Worm (Caenorhabditis elegans) whole organism, L2 larva: Measurements from ENCODE around the gene rpl-7A.
A peak's percentile ranks its signal among the peaks of the same experiment; 100 is the strongest.

Experiments used
- C34F6.9 ChIP-seq: fragments of 150-350 bp; optimal IDR thresholded peaks from 2 replicates; lab custom pipeline; 2014; ENCODE audit warnings: missing biosample characterization, missing genetic modification characterization
- F13H6.1 ChIP-seq: sonication (generic microtip); optimal IDR thresholded peaks from 2 replicates; lab custom pipeline; 2016; ENCODE audit warnings: missing genetic modification characterization, missing compliant biosample characterization
- R02D3.7 ChIP-seq: fragments of 150-350 bp; optimal IDR thresholded peaks from 2 replicates; lab custom pipeline; 2014; ENCODE audit warnings: missing biosample characterization, missing genetic modification characterization
- Y55F3AM.14 ChIP-seq: fragments of 200-800 bp; sonication (Bioruptor generic); optimal IDR thresholded peaks from 2 replicates; lab custom pipeline; 2018; ENCODE audit warnings: mild to moderate bottlenecking, missing genetic modification characterization, missing compliant biosample characterization
- ZK546.5 ChIP-seq: sonication (generic microtip); optimal IDR thresholded peaks from 2 replicates; lab custom pipeline; 2017; ENCODE audit warnings: missing biosample characterization, missing genetic modification characterization
- alr-1 ChIP-seq: fragments of 150-350 bp; optimal IDR thresholded peaks from 2 replicates; lab custom pipeline; 2014; ENCODE audit warnings: missing biosample characterization, missing genetic modification characterization
- aly-2 ChIP-seq: fragments of 150-350 bp; optimal IDR thresholded peaks from 2 replicates; lab custom pipeline; 2014; ENCODE audit warnings: missing biosample characterization, missing genetic modification characterization
- blmp-1 ChIP-seq: sonication (generic microtip); optimal IDR thresholded peaks from 2 replicates; lab custom pipeline; 2017; ENCODE audit warnings: missing genetic modification characterization, mild to moderate bottlenecking, missing compliant biosample characterization, antibody characterized with exemption, moderate library complexity; ENCODE audit not compliant: insufficient read depth
- ceh-16 ChIP-seq: fragments of 150-350 bp; optimal IDR thresholded peaks from 2 replicates; lab custom pipeline; 2014; ENCODE audit warnings: missing biosample characterization, missing genetic modification characterization
- ceh-82 ChIP-seq: fragments of 150-350 bp; optimal IDR thresholded peaks from 2 replicates; lab custom pipeline; 2014; ENCODE audit warnings: missing biosample characterization, missing genetic modification characterization
- crh-2 ChIP-seq: sonication (generic microtip); optimal IDR thresholded peaks from 2 replicates; lab custom pipeline; 2017; ENCODE audit warnings: missing biosample characterization, missing genetic modification characterization
- dmd-4 ChIP-seq: sonication (generic microtip); optimal IDR thresholded peaks from 2 replicates; lab custom pipeline; 2017; ENCODE audit warnings: missing biosample characterization, missing genetic modification characterization
- egl-27 ChIP-seq: sonication (generic microtip); optimal IDR thresholded peaks from 3 replicates; lab custom pipeline; 2017; ENCODE audit warnings: missing biosample characterization, missing genetic modification reagents, missing genetic modification characterization
- elt-1 ChIP-seq: fragments of 150-350 bp; optimal IDR thresholded peaks from 2 replicates; lab custom pipeline; 2014; ENCODE audit warnings: missing biosample characterization, missing genetic modification characterization
- fos-1 ChIP-seq: fragments of 150-350 bp; optimal IDR thresholded peaks from 2 replicates; lab custom pipeline; 2014; ENCODE audit warnings: missing biosample characterization, missing genetic modification characterization
- gmeb-1 ChIP-seq: fragments of 150-350 bp; optimal IDR thresholded peaks from 2 replicates; lab custom pipeline; 2014; ENCODE audit warnings: missing biosample characterization, missing genetic modification characterization
- lin-13 ChIP-seq: fragments of 150-350 bp; optimal IDR thresholded peaks from 2 replicates; lab custom pipeline; 2014; ENCODE audit warnings: missing biosample characterization, missing genetic modification reagents, missing genetic modification characterization
- lsy-2 ChIP-seq, 2 experiments: fragments of 150-350 bp in 1 of 2; sonication (generic microtip) in 1 of 2; optimal IDR thresholded peaks; 2 replicates each; lab custom pipeline; 2014 to 2017; ENCODE audit warnings: missing biosample characterization in 2 of 2, missing genetic modification characterization in 2 of 2
- mab-5 ChIP-seq: fragments of 150-350 bp; optimal IDR thresholded peaks from 2 replicates; lab custom pipeline; 2014; ENCODE audit warnings: missing biosample characterization, missing genetic modification characterization
- mdl-1 ChIP-seq, 2 experiments: fragments of 150-350 bp in 1 of 2; sonication (generic microtip) in 1 of 2; optimal IDR thresholded peaks; 2 replicates each; lab custom pipeline; 2017; ENCODE audit warnings: missing biosample characterization in 2 of 2, missing genetic modification characterization in 2 of 2
- nhr-12 ChIP-seq: fragments of 150-350 bp; optimal IDR thresholded peaks from 2 replicates; lab custom pipeline; 2014; ENCODE audit warnings: missing biosample characterization, missing genetic modification characterization
- nhr-129 ChIP-seq: fragments of 150-350 bp; optimal IDR thresholded peaks from 2 replicates; lab custom pipeline; 2014; ENCODE audit warnings: missing biosample characterization, missing genetic modification characterization
- nhr-21 ChIP-seq: fragments of 150-350 bp; optimal IDR thresholded peaks from 2 replicates; lab custom pipeline; 2014; ENCODE audit warnings: missing biosample characterization, missing genetic modification characterization
- nhr-23 ChIP-seq: fragments of 150-350 bp; optimal IDR thresholded peaks from 2 replicates; lab custom pipeline; 2014; ENCODE audit warnings: missing biosample characterization, missing genetic modification reagents, missing genetic modification characterization
- nhr-25 ChIP-seq: fragments of 150-350 bp; sonication (generic microtip); optimal IDR thresholded peaks from 3 replicates; lab custom pipeline; 2014; ENCODE audit warnings: missing biosample characterization, missing genetic modification characterization
- nhr-6 ChIP-seq: fragments of 150-350 bp; optimal IDR thresholded peaks from 2 replicates; lab custom pipeline; 2014; ENCODE audit warnings: missing biosample characterization, missing genetic modification characterization
- nhr-77 ChIP-seq: fragments of 150-350 bp; optimal IDR thresholded peaks from 2 replicates; lab custom pipeline; 2014; ENCODE audit warnings: missing biosample characterization, missing genetic modification characterization
- sem-4 ChIP-seq: fragments of 150-350 bp; optimal IDR thresholded peaks from 2 replicates; lab custom pipeline; 2014; ENCODE audit warnings: missing biosample characterization, missing genetic modification reagents, missing genetic modification characterization
- skn-1 ChIP-seq: sonication (generic microtip); optimal IDR thresholded peaks from 2 replicates; lab custom pipeline; 2017; ENCODE audit warnings: missing biosample characterization, missing genetic modification characterization
- sma-3 ChIP-seq: sonication (generic microtip); optimal IDR thresholded peaks from 2 replicates; lab custom pipeline; 2016; ENCODE audit warnings: missing genetic modification reagents, missing genetic modification characterization, missing compliant biosample characterization
- snpc-4 ChIP-seq: fragments of 150-350 bp; optimal IDR thresholded peaks from 2 replicates; lab custom pipeline; 2014; ENCODE audit warnings: missing biosample characterization, missing genetic modification characterization
- unc-39 ChIP-seq: fragments of 150-350 bp; optimal IDR thresholded peaks from 2 replicates; lab custom pipeline; 2014; ENCODE audit warnings: missing biosample characterization, missing genetic modification characterization
- unc-55 ChIP-seq: fragments of 150-350 bp; sonication (generic microtip); optimal IDR thresholded peaks from 3 replicates; lab custom pipeline; 2014; ENCODE audit warnings: missing biosample characterization, missing genetic modification reagents, missing genetic modification characterization
- unc-62 ChIP-seq: fragments of 150-350 bp; optimal IDR thresholded peaks from 2 replicates; lab custom pipeline; 2014; ENCODE audit warnings: missing biosample characterization, missing genetic modification reagents, missing genetic modification characterization
- zag-1 ChIP-seq: fragments of 150-350 bp; optimal IDR thresholded peaks from 2 replicates; lab custom pipeline; 2014; ENCODE audit warnings: missing biosample characterization, missing genetic modification characterization
- ztf-1 ChIP-seq: fragments of 200-800 bp; sonication (Bioruptor generic); conservative IDR thresholded peaks from 2 replicates; pipeline ENCODE4 v1.3.6; 2022; ENCODE audit warnings: missing genetic modification characterization, missing compliant biosample characterization

The rpl-7A gene

ce11 chrIV:4360497-4360896, 29.9 kb downstream of the rpl-7A start, which contains the start of gene F55F10.1:
F55F10.1 (plus strand) TSS chrIV:4360837.
- TF ChIP-seq egl-27 (tag; lab: Kevin White, UChicago) (peak; percentile 15), lsy-2 (tag; optimal IDR thresholded peaks at IDR 0.05; lab: Kevin White, UChicago) (peak; percentile 83 to 88), dmd-4 (no peak), R02D3.7 (tag; lab: Kevin White, UChicago) (no peak), ceh-16 (tag; lab: Kevin White, UChicago) (no peak), crh-2 (tag; lab: Kevin White, UChicago) (peak; percentile 52), gmeb-1 (peak; percentile 88), mab-5 (tag; lab: Kevin White, UChicago) (peak; percentile 9), nhr-129 (tag; lab: Kevin White, UChicago) (peak; percentile 29), elt-1 (tag; lab: Kevin White, UChicago) (no peak), unc-55 (peak; percentile 53), ztf-1 (GFP tag; lab: Robert Waterston, UW) (no peak), sma-3 (GFP tag; lab: Kevin White, UChicago) (peak; percentile 48), ceh-82 (no peak), nhr-25 (tag; lab: Kevin White, UChicago) (peak; percentile 52), nhr-21 (peak; percentile 9), C34F6.9 (tag; lab: Kevin White, UChicago) (peak; percentile 79), unc-39 (tag; lab: Kevin White, UChicago) (no peak), fos-1 (peak; percentile 27), F13H6.1 (tag; lab: Kevin White, UChicago) (peak; percentile 36)
- TF ChIP-seq, all 48 proteins: peak for 13

- TF ChIP-seq unc-62 (GFP tag; lab: Kevin White, UChicago) (no peak), skn-1 (tag; lab: Kevin White, UChicago) (no peak), egl-27 (tag; lab: Kevin White, UChicago) (no peak), unc-39 (tag; lab: Kevin White, UChicago) (no peak), nhr-6 (no peak), crh-2 (tag; lab: Kevin White, UChicago) (no peak), mdl-1 (tag; optimal IDR thresholded peaks at IDR 0.05; lab: Kevin White, UChicago) (no peak), blmp-1 (tag; lab: Kevin White, UChicago) (no peak), nhr-23 (tag; lab: Kevin White, UChicago) (no peak), lsy-2 (tag; optimal IDR thresholded peaks at IDR 0.05; lab: Kevin White, UChicago) (no peak), sem-4 (tag; lab: Kevin White, UChicago) (no peak), ZK546.5 (tag; lab: Kevin White, UChicago) (no peak), aly-2 (no peak), R02D3.7 (tag; lab: Kevin White, UChicago) (no peak), fos-1 (no peak), alr-1 (no peak), lin-13 (GFP tag; lab: Kevin White, UChicago) (no peak), unc-55 (no peak)
Observed at ce11 chrIV:4359653-4360052, 30.7 kb downstream of the rpl-7A start, which contains the start of gene F55F10.3. F55F10.3 (plus strand) TSS chrIV:4359953.

DNA sequence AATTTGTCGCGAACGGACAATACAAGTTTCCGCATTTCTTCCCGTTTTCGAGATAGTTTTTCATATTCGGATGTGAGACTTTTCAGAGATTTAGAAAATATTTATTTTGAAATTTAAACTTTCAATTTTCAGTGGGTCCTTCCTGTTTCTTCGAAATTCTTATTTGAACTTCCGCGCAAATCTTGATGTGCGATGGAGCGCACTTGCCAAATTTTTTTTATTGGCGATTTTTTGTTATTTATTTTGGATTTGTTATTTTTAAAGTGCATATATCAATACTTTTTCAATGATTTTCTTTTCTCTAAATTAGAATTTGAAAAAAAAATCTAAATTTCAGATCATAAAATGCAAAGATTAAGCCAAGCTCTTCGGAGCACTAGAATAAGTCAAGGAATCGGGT, 33.1 kb downstream of the rpl-7A start, which contains the start of gene sars-2:
Gene sars-2 (plus strand): TSS at position 341 of the 400 bp plus-strand sequence.
- TF ChIP-seq Y55F3AM.14 (GFP tag; lab: Kevin White, UChicago) (no peak), unc-55 (peak; percentile 82), zag-1 (tag; lab: Kevin White, UChicago) (no peak), lsy-2 (tag; optimal IDR thresholded peaks at IDR 0.05; lab: Kevin White, UChicago) (peak in 1 of 2 experiments; percentile 65), snpc-4 (tag; lab: Kevin White, UChicago) (no peak), crh-2 (tag; lab: Kevin White, UChicago) (no peak), nhr-129 (tag; lab: Kevin White, UChicago) (peak; percentile 7), C34F6.9 (tag; lab: Kevin White, UChicago) (peak; percentile 49), dmd-4 (no peak), nhr-21 (no peak), sma-3 (GFP tag; lab: Kevin White, UChicago) (no peak), gmeb-1 (peak; percentile 93), sem-4 (tag; lab: Kevin White, UChicago) (no peak), nhr-6 (no peak)

ce11 chrIV:4356879-4357278, 33.5 kb downstream of the rpl-7A start, which contains the start of gene W03B1.9:
W03B1.9 (minus strand) TSS chrIV:4356979.
- TF ChIP-seq nhr-12 (tag; lab: Kevin White, UChicago) = no peak
- no peak for TF ChIP-seq nhr-77 (tag; lab: Kevin White, UChicago)
- TF ChIP-seq ZK546.5 (tag; lab: Kevin White, UChicago) = no peak
- no peak for TF ChIP-seq aly-2
- TF ChIP-seq mab-5 (tag; lab: Kevin White, UChicago) = no peak
- no peak for TF ChIP-seq unc-62 (GFP tag; lab: Kevin White, UChicago)
